Worm (Caenorhabditis elegans) whole organism, L1 larva: ENCODE measurements around the gene best-12.

Experiments used
- aha-1 ChIP-seq: fragments of 150-350 bp; optimal IDR thresholded peaks from 2 replicates; lab custom pipeline; 2014; ENCODE audit warnings: missing biosample characterization, missing genetic modification characterization
- ceh-63 ChIP-seq: fragments of 200-800 bp; sonication (Bioruptor generic); optimal IDR thresholded peaks from 2 replicates; lab custom pipeline; 2018; ENCODE audit warnings: mild to moderate bottlenecking, missing genetic modification characterization, missing compliant biosample characterization
- lin-13 ChIP-seq: fragments of 150-350 bp; optimal IDR thresholded peaks from 2 replicates; lab custom pipeline; 2014; ENCODE audit warnings: missing biosample characterization, missing genetic modification reagents, missing genetic modification characterization
- mdl-1 ChIP-seq, 2 experiments: fragments of 150-350 bp; optimal IDR thresholded peaks; 2 replicates each; lab custom pipeline; 2014 to 2017; ENCODE audit warnings: missing biosample characterization in 2 of 2, missing genetic modification characterization in 2 of 2, inconsistent platforms in 1 of 2
- snpc-4 ChIP-seq: fragments of 150-350 bp; optimal IDR thresholded peaks from 2 replicates; lab custom pipeline; 2014; ENCODE audit warnings: missing biosample characterization, missing genetic modification characterization
- sox-4 ChIP-seq: sonication (generic microtip); optimal IDR thresholded peaks from 2 replicates; lab custom pipeline; 2016; ENCODE audit warnings: missing genetic modification characterization, missing compliant biosample characterization
- sptf-1 ChIP-seq: fragments of 150-350 bp; optimal IDR thresholded peaks from 2 replicates; lab custom pipeline; 2014; ENCODE audit warnings: missing biosample characterization, missing genetic modification characterization
- tbx-2 ChIP-seq: sonication (generic microtip); optimal IDR thresholded peaks from 2 replicates; lab custom pipeline; 2016; ENCODE audit warnings: missing genetic modification characterization, missing compliant biosample characterization
- unc-130 ChIP-seq: fragments of 150-350 bp; optimal IDR thresholded peaks from 2 replicates; lab custom pipeline; 2017; ENCODE audit warnings: missing biosample characterization, missing genetic modification characterization, inconsistent platforms
- unc-62 ChIP-seq: fragments of 150-350 bp; optimal IDR thresholded peaks from 2 replicates; lab custom pipeline; 2014; ENCODE audit warnings: missing biosample characterization, missing genetic modification reagents, missing genetic modification characterization
- ztf-11 ChIP-seq, 2 experiments: sonication (generic microtip); optimal IDR thresholded peaks; 2 replicates each; lab custom pipeline; 2016 to 2017; ENCODE audit warnings: missing genetic modification characterization in 2 of 2, missing biosample characterization in 1 of 2, missing compliant biosample characterization in 1 of 2

DNA sequence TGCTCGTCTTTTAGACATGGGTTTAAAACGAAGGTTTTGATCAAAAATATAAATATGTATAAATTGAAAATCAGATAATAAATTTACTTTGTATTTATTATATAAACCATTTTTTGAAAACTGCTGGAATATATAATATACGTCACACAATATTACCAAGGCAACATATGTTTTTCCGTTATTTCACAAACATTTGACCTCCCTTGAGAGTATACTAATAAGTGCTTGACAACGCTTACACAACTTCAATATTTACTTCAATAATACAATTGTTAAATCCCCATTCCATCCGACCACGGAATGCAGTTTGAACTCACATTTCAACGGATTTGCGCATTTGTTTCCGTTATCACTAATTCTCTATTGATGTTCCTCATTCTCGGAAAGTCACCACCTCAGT, 1.8 kb upstream of the best-12 start, which contains the start of gene str-198:
- TF ChIP-seq ceh-63 (GFP tag; lab: Kevin White, UChicago): no peak
- no peak for TF ChIP-seq tbx-2 (tag; lab: Kevin White, UChicago)
- TF ChIP-seq unc-130 (tag; lab: Kevin White, UChicago): no peak
- TF ChIP-seq sptf-1 (tag; lab: Kevin White, UChicago): no peak
- no peak for TF ChIP-seq lin-13 (GFP tag; lab: Kevin White, UChicago)
- no peak for TF ChIP-seq aha-1
- no peak for TF ChIP-seq ztf-11 (tag; optimal IDR thresholded peaks at IDR 0.05; lab: Kevin White, UChicago)
- TF ChIP-seq mdl-1 (tag; optimal IDR thresholded peaks at IDR 0.05; lab: Kevin White, UChicago): no peak
- TF ChIP-seq snpc-4 (tag; lab: Kevin White, UChicago): no peak
- no peak for TF ChIP-seq sox-4 (tag; lab: Kevin White, UChicago)
- no peak for TF ChIP-seq unc-62 (GFP tag; lab: Kevin White, UChicago)
